Fruit fly (Drosophila melanogaster) whole organism, embryonic: ENCODE results near the gene mthl11.

Experiments used
- CG10565 ChIP-seq: fragments of 200-800 bp; sonication (Bioruptor generic); optimal IDR thresholded peaks from 3 replicates; lab custom pipeline; 2016; ENCODE audit warnings: missing biosample characterization, mild to moderate bottlenecking, missing genetic modification characterization
- CG11723 ChIP-seq: fragments of 200-800 bp; sonication (Bioruptor generic); optimal IDR thresholded peaks from 2 replicates; lab custom pipeline; 2017; ENCODE audit warnings: missing biosample characterization, mild to moderate bottlenecking, missing genetic modification characterization
- CG12391 ChIP-seq: fragments of 200-800 bp; sonication (Bioruptor generic); optimal IDR thresholded peaks from 3 replicates; lab custom pipeline; 2018; ENCODE audit warnings: missing biosample characterization, mild to moderate bottlenecking, missing genetic modification characterization, moderate library complexity
- CG13775 ChIP-seq: fragments of 200-800 bp; sonication (Bioruptor generic); optimal IDR thresholded peaks from 3 replicates; lab custom pipeline; 2017; ENCODE audit warnings: missing biosample characterization, mild to moderate bottlenecking, missing genetic modification characterization
- CG14441 ChIP-seq: fragments of 200-800 bp; sonication (Bioruptor generic); IDR thresholded peaks from 2 replicates; pipeline ENCODE4 v1.3.6; 2022; ENCODE audit warnings: missing biosample characterization, missing genetic modification characterization
- CG15011 ChIP-seq: fragments of 200-800 bp; sonication (Bioruptor generic); optimal IDR thresholded peaks from 3 replicates; lab custom pipeline; 2018; ENCODE audit warnings: missing biosample characterization, mild to moderate bottlenecking, missing genetic modification characterization
- CG15696 ChIP-seq: fragments of 200-800 bp; sonication (Bioruptor generic); optimal IDR thresholded peaks from 2 replicates; lab custom pipeline; 2019; ENCODE audit warnings: missing biosample characterization, mild to moderate bottlenecking, missing genetic modification characterization, moderate library complexity
- CG16813 ChIP-seq: fragments of 200-800 bp; sonication (Bioruptor generic); IDR thresholded peaks from 3 replicates; pipeline ENCODE4 v1.3.6; 2022; ENCODE audit warnings: missing biosample characterization, missing genetic modification characterization; ENCODE audit not compliant: partially characterized antibody
- CG17912 ChIP-seq: fragments of 200-800 bp; sonication (Bioruptor generic); optimal IDR thresholded peaks from 2 replicates; lab custom pipeline; 2018; ENCODE audit warnings: missing biosample characterization, mild to moderate bottlenecking, missing genetic modification characterization
- CG4820 ChIP-seq: fragments of 200-800 bp; sonication (Bioruptor generic); optimal IDR thresholded peaks from 3 replicates; lab custom pipeline; 2016; ENCODE audit warnings: missing biosample characterization, missing genetic modification characterization
- CG6854 ChIP-seq: fragments of 200-800 bp; sonication (Bioruptor generic); optimal IDR thresholded peaks from 3 replicates; lab custom pipeline; 2017; ENCODE audit warnings: missing biosample characterization, mild to moderate bottlenecking, missing genetic modification characterization
- CG7839 ChIP-seq: fragments of 200-800 bp; sonication (Bioruptor generic); optimal IDR thresholded peaks from 3 replicates; lab custom pipeline; 2018; ENCODE audit warnings: missing biosample characterization, mild to moderate bottlenecking, missing genetic modification characterization, moderate library complexity
- CG9817 ChIP-seq: fragments of 200-800 bp; sonication (Bioruptor generic); optimal IDR thresholded peaks from 2 replicates; lab custom pipeline; 2018; ENCODE audit warnings: missing biosample characterization, mild to moderate bottlenecking, missing genetic modification characterization, moderate library complexity
- CkIIα-i1 ChIP-seq: fragments of 200-800 bp; sonication (Bioruptor generic); IDR thresholded peaks from 2 replicates; pipeline ENCODE4 v1.3.6; 2022; ENCODE audit warnings: missing biosample characterization, missing genetic modification characterization
- Dek ChIP-seq: fragments of 200-800 bp; sonication (Bioruptor generic); optimal IDR thresholded peaks from 3 replicates; lab custom pipeline; 2019; ENCODE audit warnings: missing biosample characterization, mild to moderate bottlenecking, missing genetic modification characterization, moderate library complexity
- Dp ChIP-seq: fragments of 200-800 bp; sonication (Bioruptor generic); optimal IDR thresholded peaks from 2 replicates; lab custom pipeline; 2018; ENCODE audit warnings: missing biosample characterization, mild to moderate bottlenecking, missing genetic modification characterization, moderate library complexity
- Hmx ChIP-seq: fragments of 200-800 bp; sonication (Bioruptor generic); optimal IDR thresholded peaks from 2 replicates; lab custom pipeline; 2016; ENCODE audit warnings: missing biosample characterization, missing genetic modification characterization
- Hr78 ChIP-seq, 2 experiments: fragments of 200-800 bp in 1 of 2; fragments of >200 bp in 1 of 2; sonication (Bioruptor generic) in 1 of 2; optimal IDR thresholded peaks; 2 replicates each; lab custom pipeline; 2017 to 2019; ENCODE audit warnings: missing biosample characterization in 2 of 2, missing genetic modification characterization in 2 of 2, mild to moderate bottlenecking in 1 of 2, moderate library complexity in 1 of 2
- Hsf ChIP-seq: fragments of 200-800 bp; sonication (Bioruptor generic); optimal IDR thresholded peaks from 3 replicates; lab custom pipeline; 2016; ENCODE audit warnings: missing biosample characterization, missing genetic modification characterization
- Jarid2 ChIP-seq: fragments of 200-800 bp; sonication (Bioruptor generic); optimal IDR thresholded peaks from 3 replicates; lab custom pipeline; 2017; ENCODE audit warnings: mild to moderate bottlenecking, missing biosample characterization, missing genetic modification reagents, missing genetic modification characterization
- Kr ChIP-seq: fragments of 200-800 bp; sonication (Bioruptor generic); optimal IDR thresholded peaks from 2 replicates; lab custom pipeline; 2017; ENCODE audit warnings: missing biosample characterization, mild to moderate bottlenecking, missing genetic modification characterization
- Lim3 ChIP-seq: fragments of 200-800 bp; sonication (Bioruptor generic); IDR thresholded peaks from 2 replicates; pipeline ENCODE4 v1.3.6; 2022; ENCODE audit warnings: missing biosample characterization, missing genetic modification characterization
- Oli ChIP-seq: fragments of 200-800 bp; sonication (Bioruptor generic); optimal IDR thresholded peaks from 2 replicates; lab custom pipeline; 2018; ENCODE audit warnings: missing biosample characterization, mild to moderate bottlenecking, missing genetic modification characterization, moderate library complexity
- Scr ChIP-seq: fragments of 200-800 bp; sonication (Bioruptor generic); IDR thresholded peaks from 2 replicates; pipeline ENCODE4 v1.3.6; 2022; ENCODE audit warnings: missing biosample characterization, missing genetic modification characterization; ENCODE audit not compliant: partially characterized antibody
- Six4 ChIP-seq: fragments of 200-800 bp; sonication (Bioruptor generic); optimal IDR thresholded peaks from 2 replicates; lab custom pipeline; 2016; ENCODE audit warnings: missing biosample characterization, missing genetic modification characterization
- Sox102F ChIP-seq: fragments of 200-800 bp; sonication (Bioruptor generic); optimal IDR thresholded peaks from 2 replicates; lab custom pipeline; 2018; ENCODE audit warnings: missing biosample characterization, mild to moderate bottlenecking, missing genetic modification characterization, moderate library complexity
- Vsx1 ChIP-seq: fragments of 200-800 bp; sonication (Bioruptor generic); optimal IDR thresholded peaks from 2 replicates; lab custom pipeline; 2017; ENCODE audit warnings: missing biosample characterization, mild to moderate bottlenecking, missing genetic modification characterization, missing genetic modification reagents
- Xrp1 ChIP-seq: fragments of 200-800 bp; sonication (Bioruptor generic); IDR thresholded peaks from 2 replicates; pipeline ENCODE4 v1.3.6; 2022; ENCODE audit warnings: missing biosample characterization, missing genetic modification characterization
- abd-A ChIP-seq: fragments of 200-800 bp; sonication (Bioruptor generic); optimal IDR thresholded peaks from 3 replicates; lab custom pipeline; 2019; ENCODE audit warnings: missing biosample characterization, mild to moderate bottlenecking, missing genetic modification characterization, moderate library complexity
- cato ChIP-seq: fragments of 200-800 bp; sonication (Bioruptor generic); optimal IDR thresholded peaks from 2 replicates; lab custom pipeline; 2016; ENCODE audit warnings: missing biosample characterization, missing genetic modification characterization, borderline replicate concordance
- crol ChIP-seq: fragments of 200-800 bp; sonication (Bioruptor generic); IDR thresholded peaks from 2 replicates; pipeline ENCODE4 v1.3.6; 2022; ENCODE audit warnings: missing biosample characterization, missing genetic modification characterization
- emc ChIP-seq: fragments of 200-800 bp; sonication (Bioruptor generic); optimal IDR thresholded peaks from 2 replicates; lab custom pipeline; 2016; ENCODE audit warnings: missing biosample characterization, missing genetic modification characterization
- ewg ChIP-seq: fragments of 200-800 bp; sonication (Bioruptor generic); optimal IDR thresholded peaks from 3 replicates; lab custom pipeline; 2017; ENCODE audit warnings: mild to moderate bottlenecking, missing biosample characterization, missing genetic modification reagents, missing genetic modification characterization
- eyg ChIP-seq: fragments of 200-800 bp; sonication (Bioruptor generic); optimal IDR thresholded peaks from 3 replicates; lab custom pipeline; 2016; ENCODE audit warnings: missing biosample characterization, missing genetic modification characterization
- fd96Cb ChIP-seq: fragments of 200-800 bp; sonication (Bioruptor generic); optimal IDR thresholded peaks from 2 replicates; lab custom pipeline; 2018; ENCODE audit warnings: missing biosample characterization, mild to moderate bottlenecking, missing genetic modification characterization, moderate library complexity
- gro ChIP-seq: fragments of 200-800 bp; sonication (Bioruptor generic); optimal IDR thresholded peaks from 2 replicates; lab custom pipeline; 2016; ENCODE audit warnings: missing biosample characterization, missing genetic modification characterization
- lmd ChIP-seq: fragments of 200-800 bp; sonication (Bioruptor generic); IDR thresholded peaks from 2 replicates; pipeline ENCODE4 v1.3.6; 2022; ENCODE audit warnings: missing biosample characterization, missing genetic modification characterization
- mirr ChIP-seq: fragments of 200-800 bp; sonication (Bioruptor generic); optimal IDR thresholded peaks from 3 replicates; lab custom pipeline; 2018; ENCODE audit warnings: missing biosample characterization, mild to moderate bottlenecking, missing genetic modification characterization
- nerfin-2 ChIP-seq: fragments of 200-800 bp; sonication (Bioruptor generic); IDR thresholded peaks from 2 replicates; pipeline ENCODE4 v1.3.6; 2022; ENCODE audit warnings: missing biosample characterization, missing genetic modification characterization; ENCODE audit not compliant: partially characterized antibody
- nom ChIP-seq: fragments of 200-800 bp; sonication (Bioruptor generic); optimal IDR thresholded peaks from 2 replicates; lab custom pipeline; 2017; ENCODE audit warnings: missing biosample characterization, missing genetic modification characterization, mild to moderate bottlenecking, moderate library complexity, missing genetic modification reagents
- prd ChIP-seq, 3 experiments: fragments of >200 bp in 2 of 3; fragments of 200-800 bp in 1 of 3; sonication (Bioruptor generic) in 1 of 3; optimal IDR thresholded peaks in 2 of 3; IDR thresholded peaks in 1 of 3; 2 replicates in 2 of 3; 3 replicates in 1 of 3; pipeline versions ENCODE4 v1.3.6 to Lab custom; 2017 to 2022; ENCODE audit warnings: missing biosample characterization in 1 of 3, missing genetic modification characterization in 1 of 3
- schlank ChIP-seq: fragments of 200-800 bp; sonication (Bioruptor generic); optimal IDR thresholded peaks from 2 replicates; lab custom pipeline; 2018; ENCODE audit warnings: missing biosample characterization, mild to moderate bottlenecking, missing genetic modification characterization
- tll ChIP-seq, 2 experiments: fragments of 200-800 bp in 1 of 2; fragments of >200 bp in 1 of 2; sonication (Bioruptor generic) in 1 of 2; optimal IDR thresholded peaks; 2 replicates each; lab custom pipeline; 2017 to 2019; ENCODE audit warnings: missing biosample characterization in 2 of 2, missing genetic modification characterization in 2 of 2, mild to moderate bottlenecking in 1 of 2, moderate library complexity in 1 of 2
- tx ChIP-seq: fragments of 200-800 bp; sonication (Bioruptor generic); optimal IDR thresholded peaks from 2 replicates; lab custom pipeline; 2016; ENCODE audit warnings: missing biosample characterization, missing genetic modification characterization
- unc-4 ChIP-seq: fragments of 200-800 bp; sonication (Bioruptor generic); IDR thresholded peaks from 2 replicates; pipeline ENCODE4 v1.3.6; 2022; ENCODE audit warnings: missing biosample characterization, missing genetic modification characterization; ENCODE audit not compliant: partially characterized antibody
- yki ChIP-seq: fragments of >200 bp; optimal IDR thresholded peaks from 3 replicates; lab custom pipeline; 2018
- zfh2 ChIP-seq: fragments of 200-800 bp; sonication (Bioruptor generic); optimal IDR thresholded peaks from 2 replicates; lab custom pipeline; 2016; ENCODE audit warnings: missing biosample characterization, missing genetic modification characterization

Gene mthl11

DNA sequence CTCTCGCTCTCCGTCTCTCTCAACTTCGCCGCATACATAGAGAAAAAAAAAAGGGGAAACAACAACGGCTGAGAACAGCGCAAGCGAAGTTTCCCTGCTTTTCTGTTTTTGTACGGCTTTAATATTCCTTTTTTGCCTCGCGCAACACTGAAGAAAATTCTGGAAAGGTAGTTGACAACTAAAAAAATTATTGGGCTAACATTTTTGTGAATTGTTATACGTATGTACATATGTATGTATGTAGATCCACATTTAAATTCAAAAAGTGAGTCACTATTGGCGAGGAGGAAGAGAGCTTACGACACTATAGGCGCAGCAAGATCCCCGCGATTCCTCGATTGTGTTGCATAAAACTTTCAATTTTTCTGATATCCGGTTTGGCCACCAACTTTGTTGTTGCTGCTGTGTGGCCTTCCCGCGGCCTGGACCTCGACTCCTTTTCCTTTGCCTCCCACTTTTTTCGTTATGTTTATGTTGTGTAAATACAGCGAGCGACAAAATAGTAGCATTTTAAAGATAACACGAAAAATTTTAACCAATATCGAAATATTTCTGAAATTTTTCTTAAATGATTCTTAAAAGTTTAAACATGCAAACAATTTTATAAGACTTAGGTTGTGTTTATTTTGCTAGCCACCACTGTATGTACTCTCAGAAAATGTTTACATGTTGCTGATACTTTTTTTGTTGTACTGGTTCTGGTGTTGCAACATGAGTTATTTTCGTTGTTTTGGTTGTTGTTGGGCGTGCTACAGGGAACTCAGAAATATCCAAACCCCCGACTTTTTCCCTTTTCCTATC, 44.1 kb upstream of the mthl11 start (continued):
- TF ChIP-seq gro (GFP tag; lab: Kevin White, UChicago) (peak; percentile 51), CG7839 (tag; lab: Kevin White, UChicago) (peak; percentile 84), yki (peak; percentile 62), CG10565 (no peak), CG17912 (GFP tag; lab: Kevin White, UChicago) (no peak), cato (GFP tag; lab: Kevin White, UChicago) (peak; percentile 38), tll (GFP tag; optimal IDR thresholded peaks at IDR 0.05; lab: Kevin White, UChicago) (peak in 1 of 2 experiments; percentile 57), unc-4 (no peak), schlank (tag; lab: Kevin White, UChicago) (no peak), eyg (peak; percentile 66), abd-A (tag; lab: Kevin White, UChicago) (no peak), nerfin-2 (GFP tag; lab: Robert Waterston, UW) (no peak), prd (optimal IDR thresholded peaks at IDR 0.05; lab: Kevin White, UChicago) (no peak), prd (GFP tag; IDR thresholded peaks at IDR 0.05; lab: Robert Waterston, UW) (no peak), CkIIα-i1 (GFP tag; lab: Robert Waterston, UW) (no peak), Hr78 (GFP tag; optimal IDR thresholded peaks at IDR 0.05; lab: Kevin White, UChicago) (no peak), CG13775 (GFP tag; lab: Kevin White, UChicago) (peak; percentile 89), CG14441 (no peak), Xrp1 (GFP tag; lab: Robert Waterston, UW) (no peak), crol (GFP tag; lab: Robert Waterston, UW) (no peak), Kr (GFP tag; lab: Kevin White, UChicago) (no peak), Hmx (GFP tag; lab: Kevin White, UChicago) (peak; percentile 61), Oli (tag; lab: Kevin White, UChicago) (peak; percentile 80), Sox102F (GFP tag; lab: Kevin White, UChicago) (peak; percentile 85), CG16813 (no peak), Dek (tag; lab: Kevin White, UChicago) (peak; percentile 84), lmd (GFP tag; lab: Robert Waterston, UW) (no peak), CG6854 (peak; percentile 81), fd96Cb (tag; lab: Kevin White, UChicago) (peak; percentile 84), nom (GFP tag; lab: Kevin White, UChicago) (peak; percentile 89), Vsx1 (no peak), zfh2 (GFP tag; lab: Kevin White, UChicago) (peak; percentile 66), CG15696 (peak; percentile 70), Dp (no peak), Lim3 (GFP tag; lab: Robert Waterston, UW) (no peak), Hsf (GFP tag; lab: Kevin White, UChicago) (peak; percentile 84), CG15011 (GFP tag; lab: Kevin White, UChicago) (peak; percentile 63), Scr (GFP tag; lab: Robert Waterston, UW) (no peak), mirr (no peak), CG9817 (tag; lab: Kevin White, UChicago) (peak; percentile 62), tx (GFP tag; lab: Kevin White, UChicago) (peak; percentile 70), Six4 (GFP tag; lab: Kevin White, UChicago) (peak; percentile 65), ewg (GFP tag; lab: Kevin White, UChicago) (peak; percentile 56), CG11723 (GFP tag; lab: Kevin White, UChicago) (peak; percentile 38), CG12391 (tag; lab: Kevin White, UChicago) (peak; percentile 90), Jarid2 (GFP tag; lab: Kevin White, UChicago) (peak; percentile 15), emc (GFP tag; lab: Kevin White, UChicago) (no peak), CG4820 (GFP tag; lab: Kevin White, UChicago) (peak; percentile 76)
